Fruit fly (Drosophila melanogaster): ENCODE data around the gene glo.

glo gene

dm6 chr3R:11779357-11780018 lies 39.7 kb downstream of the glo start (continued):
- TF ChIP-seq Hr51 (GFP tag; optimal IDR thresholded peaks at IDR 0.05), result peak in 1 of 2 experiments; percentile 57
- TF ChIP-seq Dip2 (GFP tag; IDR thresholded peaks at IDR 0.05), result no peak
- no peak for TF ChIP-seq fd64A (GFP tag; optimal IDR thresholded peaks at IDR 0.05)
- peak; percentile 63 for TF ChIP-seq CG10431 (GFP tag; optimal IDR thresholded peaks at IDR 0.05)
- no peak for TF ChIP-seq Fer2 (tag; optimal IDR thresholded peaks at IDR 0.05)
- TF ChIP-seq Xrp1 (GFP tag; IDR thresholded peaks at IDR 0.05), result peak; percentile 77
- TF ChIP-seq Adf1 (GFP tag; IDR thresholded peaks at IDR 0.05), result no peak
- no peak for TF ChIP-seq insv (GFP tag; optimal IDR thresholded peaks at IDR 0.05)
- TF ChIP-seq CG10274 (GFP tag; optimal IDR thresholded peaks at IDR 0.05), result peak; percentile 94
- TF ChIP-seq CG33213 (GFP tag; optimal IDR thresholded peaks at IDR 0.05), result peak; percentile 48
- peak in 1 of 2 experiments; percentile 71 for TF ChIP-seq Eip74EF (GFP tag; optimal IDR thresholded peaks at IDR 0.05)
- peak; percentile 56 for TF ChIP-seq CG8944 (GFP tag; optimal IDR thresholded peaks at IDR 0.05)
- no peak for TF ChIP-seq slbo (GFP tag; IDR thresholded peaks at IDR 0.05)
- TF ChIP-seq usp (GFP tag; optimal IDR thresholded peaks at IDR 0.05), result no peak
- peak; percentile 80 for TF ChIP-seq cg (GFP tag; optimal IDR thresholded peaks at IDR 0.05)
- no peak for TF ChIP-seq seq (GFP tag; IDR thresholded peaks at IDR 0.05)
- peak; percentile 20 for TF ChIP-seq dm (GFP tag; optimal IDR thresholded peaks at IDR 0.05)
- TF ChIP-seq toy (GFP tag; IDR thresholded peaks at IDR 0.05), result no peak
- TF ChIP-seq croc (GFP tag; conservative IDR thresholded peaks at IDR 0.05), result peak; percentile 86
- peak; percentile 58 for TF ChIP-seq bab2 (GFP tag; optimal IDR thresholded peaks at IDR 0.05)
- TF ChIP-seq Mad (GFP tag; optimal IDR thresholded peaks at IDR 0.05), result peak; percentile 56
- TF ChIP-seq Dfd (GFP tag; optimal IDR thresholded peaks at IDR 0.05), result no peak
- TF ChIP-seq ac (GFP tag; optimal IDR thresholded peaks at IDR 0.05), result peak; percentile 35
- no peak for TF ChIP-seq her (GFP tag; optimal IDR thresholded peaks at IDR 0.05)
- TF ChIP-seq Dll (GFP tag; IDR thresholded peaks at IDR 0.05; ENCODE audit: partially characterized antibody), result no peak
- TF ChIP-seq CG31388 (GFP tag; optimal IDR thresholded peaks at IDR 0.05), result peak; percentile 63
- TF ChIP-seq CG10267 (tag; optimal IDR thresholded peaks at IDR 0.05), result peak; percentile 80
- peak; percentile 33 for TF ChIP-seq crc (GFP tag; optimal IDR thresholded peaks at IDR 0.05)
- no peak for TF ChIP-seq crp (GFP tag; optimal IDR thresholded peaks at IDR 0.05)
- TF ChIP-seq Jarid2 (GFP tag; optimal IDR thresholded peaks at IDR 0.05), result no peak
- TF ChIP-seq Sry-δ (GFP tag; optimal IDR thresholded peaks at IDR 0.05), result peak; percentile 1
- no peak for TF ChIP-seq CG11085 (GFP tag; IDR thresholded peaks at IDR 0.05)
- peak; percentile 68 for TF ChIP-seq Camta (GFP tag; optimal IDR thresholded peaks at IDR 0.05)
- no peak for TF ChIP-seq sr (GFP tag; IDR thresholded peaks at IDR 0.05)
- TF ChIP-seq ap (GFP tag; IDR thresholded peaks at IDR 0.05), result peak; percentile 58
- peak; percentile 85 for TF ChIP-seq CG1602 (GFP tag; optimal IDR thresholded peaks at IDR 0.05)
- TF ChIP-seq ttk (GFP tag; IDR thresholded peaks at IDR 0.05), result peak; percentile 51
- peak; percentile 16 for TF ChIP-seq wek (GFP tag; optimal IDR thresholded peaks at IDR 0.05)
- TF ChIP-seq kni (GFP tag; optimal IDR thresholded peaks at IDR 0.05), result peak; percentile 98
- TF ChIP-seq CG12391 (tag; optimal IDR thresholded peaks at IDR 0.05), result peak; percentile 87
- peak; percentile 67 for TF ChIP-seq cato (GFP tag; optimal IDR thresholded peaks at IDR 0.05; ENCODE audit: borderline replicate concordance)
- no peak for TF ChIP-seq Bteb2 (GFP tag; optimal IDR thresholded peaks at IDR 0.05)
- peak; percentile 18 for TF ChIP-seq HHEX (GFP tag; optimal IDR thresholded peaks at IDR 0.05)
- TF ChIP-seq CG14710 (tag; optimal IDR thresholded peaks at IDR 0.05), result peak; percentile 89
- peak; percentile 28; the same call in 1 of the 2 replicates for TF ChIP-seq esg (GFP tag; conservative IDR thresholded peaks at IDR 0.05)
- TF ChIP-seq CG7357 (GFP tag; IDR thresholded peaks at IDR 0.05), result peak; percentile 36; the same call in 1 of the 3 replicates
- peak; percentile 85 for TF ChIP-seq CG8388 (GFP tag; optimal IDR thresholded peaks at IDR 0.05)
- peak; percentile 33 for TF ChIP-seq CG18599 (GFP tag; optimal IDR thresholded peaks at IDR 0.05)
- TF ChIP-seq tin (GFP tag; optimal IDR thresholded peaks at IDR 0.05), result peak; percentile 68
